Fruit fly (Drosophila melanogaster) whole organism, wandering third instar larva: ENCODE data around the gene nSyb.

Experiments used
- GATAd ChIP-seq: sonication (Bioruptor generic); optimal IDR thresholded peaks from 2 replicates; lab custom pipeline; 2016; ENCODE audit warnings: missing biosample characterization, missing genetic modification characterization
- N ChIP-seq: fragments of >200 bp; optimal IDR thresholded peaks from 2 replicates; lab custom pipeline; 2018; ENCODE audit warnings: missing biosample characterization, missing external identifiers, missing genetic modification characterization
- OdsH ChIP-seq: fragments of 200-800 bp; sonication (Bioruptor generic); optimal IDR thresholded peaks from 2 replicates; lab custom pipeline; 2016; ENCODE audit warnings: missing biosample characterization, mild to moderate bottlenecking, missing genetic modification characterization
- Sp1 ChIP-seq: fragments of 200-800 bp; sonication (Bioruptor generic); optimal IDR thresholded peaks from 3 replicates; lab custom pipeline; 2019; ENCODE audit warnings: missing biosample characterization, mild to moderate bottlenecking, missing genetic modification characterization, moderate library complexity
- br ChIP-seq: fragments of 200-800 bp; sonication (Bioruptor generic); optimal IDR thresholded peaks from 2 replicates; lab custom pipeline; 2016; ENCODE audit warnings: missing biosample characterization, missing genetic modification characterization
- pan ChIP-seq: fragments of >200 bp; optimal IDR thresholded peaks from 2 replicates; lab custom pipeline; 2017
- psq ChIP-seq: fragments of 200-800 bp; sonication (Bioruptor generic); optimal IDR thresholded peaks from 3 replicates; lab custom pipeline; 2017; ENCODE audit warnings: missing biosample characterization, mild to moderate bottlenecking, missing genetic modification characterization, moderate library complexity
- rgr ChIP-seq: fragments of 200-800 bp; sonication (Bioruptor generic); optimal IDR thresholded peaks from 3 replicates; lab custom pipeline; 2016; ENCODE audit warnings: missing biosample characterization, mild to moderate bottlenecking, missing genetic modification characterization
- usp ChIP-seq: fragments of >200 bp; optimal IDR thresholded peaks from 2 replicates; lab custom pipeline; 2017; ENCODE audit warnings: missing biosample characterization, missing genetic modification characterization

- TF ChIP-seq N (GFP tag; lab: Kevin White, UChicago) (no peak), GATAd (GFP tag; lab: Kevin White, UChicago) (no peak), usp (GFP tag; lab: Kevin White, UChicago) (no peak), Sp1 (GFP tag; lab: Kevin White, UChicago) (peak; percentile 60), OdsH (GFP tag; lab: Kevin White, UChicago) (peak; percentile 65), br (GFP tag; lab: Kevin White, UChicago) (peak; percentile 66), rgr (GFP tag; lab: Kevin White, UChicago) (peak; percentile 69), psq (GFP tag; lab: Kevin White, UChicago) (peak; percentile 43), pan (lab: Kevin White, UChicago) (no peak)
These were observed 50.3 kb downstream of the nSyb start for dm6 chr3L:1587140-1587849.
